Worm (Caenorhabditis elegans) whole organism, L4/young adult: ENCODE measurements around the gene srw-68.

Experiments used
- W03F9.2 ChIP-seq: fragments of 150-350 bp; optimal IDR thresholded peaks from 2 replicates; lab custom pipeline; 2014; ENCODE audit warnings: missing biosample characterization, missing genetic modification characterization
- dao-5 ChIP-seq: sonication (generic microtip); optimal IDR thresholded peaks from 2 replicates; lab custom pipeline; 2016; ENCODE audit warnings: missing genotype, missing genetic modification characterization, moderate library complexity, missing compliant biosample characterization
- him-1 ChIP-seq: sonication (generic microtip); optimal IDR thresholded peaks from 2 replicates; lab custom pipeline; 2016; ENCODE audit warnings: missing genotype, missing genetic modification reagents, missing genetic modification characterization, missing compliant biosample characterization

- TF ChIP-seq W03F9.2 (tag; lab: Kevin White, UChicago) (no peak), him-1 (tag; lab: Kevin White, UChicago) (no peak), dao-5 (tag; lab: Kevin White, UChicago) (no peak)
These were observed 34.4 kb upstream of the srw-68 start, which contains the start of gene srh-92 for ce11 chrV:7460898-7461297.
